Worm (Caenorhabditis elegans) whole organism, L2 larva: Measurements from ENCODE around the gene srz-90.

Experiments
- ZK546.5 ChIP-seq: sonication (generic microtip); optimal IDR thresholded peaks from 2 replicates; lab custom pipeline; 2017; ENCODE audit warnings: missing biosample characterization, missing genetic modification characterization
- alr-1 ChIP-seq: fragments of 150-350 bp; optimal IDR thresholded peaks from 2 replicates; lab custom pipeline; 2014; ENCODE audit warnings: missing biosample characterization, missing genetic modification characterization
- aly-2 ChIP-seq: fragments of 150-350 bp; optimal IDR thresholded peaks from 2 replicates; lab custom pipeline; 2014; ENCODE audit warnings: missing biosample characterization, missing genetic modification characterization
- ama-1 ChIP-seq: fragments of 150-350 bp; optimal IDR thresholded peaks from 2 replicates; lab custom pipeline; 2018; ENCODE audit warnings: inconsistent platforms
- blmp-1 ChIP-seq: sonication (generic microtip); optimal IDR thresholded peaks from 2 replicates; lab custom pipeline; 2017; ENCODE audit warnings: missing genetic modification characterization, mild to moderate bottlenecking, missing compliant biosample characterization, antibody characterized with exemption, moderate library complexity; ENCODE audit not compliant: insufficient read depth
- ceh-16 ChIP-seq: fragments of 150-350 bp; optimal IDR thresholded peaks from 2 replicates; lab custom pipeline; 2014; ENCODE audit warnings: missing biosample characterization, missing genetic modification characterization
- ceh-82 ChIP-seq: fragments of 150-350 bp; optimal IDR thresholded peaks from 2 replicates; lab custom pipeline; 2014; ENCODE audit warnings: missing biosample characterization, missing genetic modification characterization
- crh-2 ChIP-seq: sonication (generic microtip); optimal IDR thresholded peaks from 2 replicates; lab custom pipeline; 2017; ENCODE audit warnings: missing biosample characterization, missing genetic modification characterization
- egl-27 ChIP-seq: sonication (generic microtip); optimal IDR thresholded peaks from 3 replicates; lab custom pipeline; 2017; ENCODE audit warnings: missing biosample characterization, missing genetic modification reagents, missing genetic modification characterization
- elt-1 ChIP-seq: fragments of 150-350 bp; optimal IDR thresholded peaks from 2 replicates; lab custom pipeline; 2014; ENCODE audit warnings: missing biosample characterization, missing genetic modification characterization
- elt-3 ChIP-seq: sonication (generic microtip); optimal IDR thresholded peaks from 2 replicates; lab custom pipeline; 2017; ENCODE audit warnings: missing biosample characterization, missing genetic modification characterization
- fos-1 ChIP-seq: fragments of 150-350 bp; optimal IDR thresholded peaks from 2 replicates; lab custom pipeline; 2014; ENCODE audit warnings: missing biosample characterization, missing genetic modification characterization
- gmeb-1 ChIP-seq: fragments of 150-350 bp; optimal IDR thresholded peaks from 2 replicates; lab custom pipeline; 2014; ENCODE audit warnings: missing biosample characterization, missing genetic modification characterization
- lin-11 ChIP-seq: fragments of 150-350 bp; sonication (generic microtip); optimal IDR thresholded peaks from 2 replicates; lab custom pipeline; 2014; ENCODE audit warnings: missing biosample characterization, missing genetic modification characterization, inconsistent platforms, mixed read lengths
- lin-13 ChIP-seq: fragments of 150-350 bp; optimal IDR thresholded peaks from 2 replicates; lab custom pipeline; 2014; ENCODE audit warnings: missing biosample characterization, missing genetic modification reagents, missing genetic modification characterization
- lsy-2 ChIP-seq, 2 experiments: fragments of 150-350 bp in 1 of 2; sonication (generic microtip) in 1 of 2; optimal IDR thresholded peaks; 2 replicates each; lab custom pipeline; 2014 to 2017; ENCODE audit warnings: missing biosample characterization in 2 of 2, missing genetic modification characterization in 2 of 2
- mab-5 ChIP-seq: fragments of 150-350 bp; optimal IDR thresholded peaks from 2 replicates; lab custom pipeline; 2014; ENCODE audit warnings: missing biosample characterization, missing genetic modification characterization
- mdl-1 ChIP-seq, 2 experiments: fragments of 150-350 bp in 1 of 2; sonication (generic microtip) in 1 of 2; optimal IDR thresholded peaks; 2 replicates each; lab custom pipeline; 2017; ENCODE audit warnings: missing biosample characterization in 2 of 2, missing genetic modification characterization in 2 of 2
- nhr-11 ChIP-seq: fragments of 150-350 bp; optimal IDR thresholded peaks from 2 replicates; lab custom pipeline; 2014; ENCODE audit warnings: missing biosample characterization, missing genetic modification characterization
- nhr-12 ChIP-seq: fragments of 150-350 bp; optimal IDR thresholded peaks from 2 replicates; lab custom pipeline; 2014; ENCODE audit warnings: missing biosample characterization, missing genetic modification characterization
- nhr-129 ChIP-seq: fragments of 150-350 bp; optimal IDR thresholded peaks from 2 replicates; lab custom pipeline; 2014; ENCODE audit warnings: missing biosample characterization, missing genetic modification characterization
- nhr-21 ChIP-seq: fragments of 150-350 bp; optimal IDR thresholded peaks from 2 replicates; lab custom pipeline; 2014; ENCODE audit warnings: missing biosample characterization, missing genetic modification characterization
- nhr-23 ChIP-seq: fragments of 150-350 bp; optimal IDR thresholded peaks from 2 replicates; lab custom pipeline; 2014; ENCODE audit warnings: missing biosample characterization, missing genetic modification reagents, missing genetic modification characterization
- nhr-6 ChIP-seq: fragments of 150-350 bp; optimal IDR thresholded peaks from 2 replicates; lab custom pipeline; 2014; ENCODE audit warnings: missing biosample characterization, missing genetic modification characterization
- nhr-77 ChIP-seq: fragments of 150-350 bp; optimal IDR thresholded peaks from 2 replicates; lab custom pipeline; 2014; ENCODE audit warnings: missing biosample characterization, missing genetic modification characterization
- peb-1 ChIP-seq: fragments of 150-350 bp; optimal IDR thresholded peaks from 2 replicates; lab custom pipeline; 2014; ENCODE audit warnings: missing biosample characterization, missing genetic modification characterization
- sem-4 ChIP-seq: fragments of 150-350 bp; optimal IDR thresholded peaks from 2 replicates; lab custom pipeline; 2014; ENCODE audit warnings: missing biosample characterization, missing genetic modification reagents, missing genetic modification characterization
- skn-1 ChIP-seq: sonication (generic microtip); optimal IDR thresholded peaks from 2 replicates; lab custom pipeline; 2017; ENCODE audit warnings: missing biosample characterization, missing genetic modification characterization
- sma-3 ChIP-seq: sonication (generic microtip); optimal IDR thresholded peaks from 2 replicates; lab custom pipeline; 2016; ENCODE audit warnings: missing genetic modification reagents, missing genetic modification characterization, missing compliant biosample characterization
- snpc-4 ChIP-seq: fragments of 150-350 bp; optimal IDR thresholded peaks from 2 replicates; lab custom pipeline; 2014; ENCODE audit warnings: missing biosample characterization, missing genetic modification characterization
- unc-39 ChIP-seq: fragments of 150-350 bp; optimal IDR thresholded peaks from 2 replicates; lab custom pipeline; 2014; ENCODE audit warnings: missing biosample characterization, missing genetic modification characterization
- unc-62 ChIP-seq: fragments of 150-350 bp; optimal IDR thresholded peaks from 2 replicates; lab custom pipeline; 2014; ENCODE audit warnings: missing biosample characterization, missing genetic modification reagents, missing genetic modification characterization
- zag-1 ChIP-seq: fragments of 150-350 bp; optimal IDR thresholded peaks from 2 replicates; lab custom pipeline; 2014; ENCODE audit warnings: missing biosample characterization, missing genetic modification characterization
- ztf-11 ChIP-seq: sonication (generic microtip); optimal IDR thresholded peaks from 2 replicates; lab custom pipeline; 2017; ENCODE audit warnings: missing biosample characterization, missing genetic modification characterization

srz-90 gene

DNA sequence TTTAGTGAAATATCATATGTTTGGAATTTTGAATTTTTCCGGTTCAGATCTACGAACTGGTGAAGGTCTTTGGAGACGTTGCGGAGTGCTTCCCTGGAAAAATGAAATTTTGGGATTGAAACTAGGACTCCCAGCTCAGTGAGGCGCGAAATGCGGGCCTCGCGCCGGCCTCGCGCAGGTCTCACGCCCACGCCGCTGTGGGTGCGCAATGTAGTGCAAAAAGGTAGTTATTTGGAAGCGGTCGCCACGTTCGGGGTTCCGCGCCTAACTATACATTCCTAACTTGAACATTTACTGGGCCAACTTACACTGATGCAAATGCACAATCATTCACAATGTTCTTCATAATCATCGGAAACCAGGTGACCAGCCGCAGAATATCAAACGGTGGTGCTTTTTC is 27.8 kb upstream of the srz-90 start:
- TF ChIP-seq gmeb-1 (tag; lab: Kevin White, UChicago) (no peak), peb-1 (no peak), nhr-11 (no peak), sem-4 (tag; lab: Kevin White, UChicago) (no peak), zag-1 (tag; lab: Kevin White, UChicago) (no peak), sma-3 (GFP tag; lab: Kevin White, UChicago) (no peak), blmp-1 (tag; lab: Kevin White, UChicago) (no peak), nhr-77 (tag; lab: Kevin White, UChicago) (no peak), ZK546.5 (no peak), lin-13 (GFP tag; lab: Kevin White, UChicago) (no peak), skn-1 (tag; lab: Kevin White, UChicago) (no peak), ama-1 (lab: Kevin White, UChicago) (no peak), crh-2 (no peak), lsy-2 (tag; optimal IDR thresholded peaks at IDR 0.05; lab: Kevin White, UChicago) (no peak), nhr-6 (no peak), elt-1 (tag; lab: Kevin White, UChicago) (no peak), egl-27 (tag; lab: Kevin White, UChicago) (no peak), alr-1 (tag; lab: Kevin White, UChicago) (no peak), nhr-23 (tag; lab: Kevin White, UChicago) (no peak)

ce11 chrV:17506289-17506688 is 21.5 kb upstream of the srz-90 start, which contains the start of gene srw-31:
Gene srw-31 (plus strand): TSS chrV:17506589.
- TF ChIP-seq lsy-2 (tag; optimal IDR thresholded peaks at IDR 0.05; lab: Kevin White, UChicago): no peak
- TF ChIP-seq nhr-129: no peak
- no peak for TF ChIP-seq skn-1 (tag; lab: Kevin White, UChicago)
- no peak for TF ChIP-seq nhr-12 (tag; lab: Kevin White, UChicago)
- no peak for TF ChIP-seq unc-39 (tag; lab: Kevin White, UChicago)
- no peak for TF ChIP-seq ztf-11
- TF ChIP-seq sem-4 (tag; lab: Kevin White, UChicago): no peak
- TF ChIP-seq blmp-1 (tag; lab: Kevin White, UChicago): no peak

- TF ChIP-seq nhr-21 (tag; lab: Kevin White, UChicago) (no peak), nhr-12 (tag; lab: Kevin White, UChicago) (no peak), mdl-1 (tag; optimal IDR thresholded peaks at IDR 0.05; lab: Kevin White, UChicago) (no peak), ceh-82 (no peak), lin-11 (tag; lab: Kevin White, UChicago) (no peak), elt-1 (tag; lab: Kevin White, UChicago) (no peak), snpc-4 (no peak), zag-1 (tag; lab: Kevin White, UChicago) (no peak), lsy-2 (tag; optimal IDR thresholded peaks at IDR 0.05; lab: Kevin White, UChicago) (no peak), skn-1 (tag; lab: Kevin White, UChicago) (no peak), gmeb-1 (tag; lab: Kevin White, UChicago) (no peak), ztf-11 (no peak), fos-1 (tag; lab: Kevin White, UChicago) (no peak), unc-62 (no peak), sma-3 (GFP tag; lab: Kevin White, UChicago) (no peak)
These were observed 19.3 kb upstream of the srz-90 start, which contains the start of gene srw-32 for ce11 chrV:17508493-17508892. Gene srw-32 (plus strand): TSS chrV:17508793.

- no peak for TF ChIP-seq ZK546.5
- TF ChIP-seq peb-1: no peak
- TF ChIP-seq nhr-12 (tag; lab: Kevin White, UChicago): no peak
- TF ChIP-seq elt-1 (tag; lab: Kevin White, UChicago): no peak
- TF ChIP-seq ceh-16 (tag; lab: Kevin White, UChicago): no peak
- no peak for TF ChIP-seq aly-2 (tag; lab: Kevin White, UChicago)
- TF ChIP-seq lin-11 (tag; lab: Kevin White, UChicago): no peak
- no peak for TF ChIP-seq elt-3 (tag; lab: Kevin White, UChicago)
- TF ChIP-seq mdl-1 (tag; optimal IDR thresholded peaks at IDR 0.05; lab: Kevin White, UChicago): no peak
- no peak for TF ChIP-seq nhr-129
These were observed 15.1 kb upstream of the srz-90 start for ce11 chrV:17512763-17513162.

DNA sequence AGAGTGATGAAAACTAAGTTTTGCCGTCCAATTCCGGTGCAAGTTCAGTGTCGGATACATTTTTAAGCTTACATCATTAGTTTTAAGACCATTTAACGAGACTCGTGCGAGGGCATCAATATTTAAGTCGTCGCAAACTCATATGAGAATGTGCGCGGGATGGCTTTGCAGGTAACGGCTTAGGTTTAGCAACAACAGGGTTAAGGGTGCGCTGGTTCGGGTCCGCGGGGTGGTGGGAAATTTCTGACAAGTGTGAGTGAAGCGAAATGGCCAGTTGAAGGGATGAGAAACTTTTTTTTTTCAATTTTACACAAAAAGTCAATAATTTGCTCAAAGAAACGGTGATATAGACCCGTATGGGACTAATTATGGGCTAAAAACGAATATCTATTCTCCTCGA is 14.0 kb upstream of the srz-90 start:
- no peak for TF ChIP-seq unc-39 (tag; lab: Kevin White, UChicago)
- TF ChIP-seq mab-5 (tag; lab: Kevin White, UChicago): no peak
- no peak for TF ChIP-seq sma-3 (GFP tag; lab: Kevin White, UChicago)
- no peak for TF ChIP-seq unc-62
- no peak for TF ChIP-seq nhr-6
